Fruit fly (Drosophila melanogaster) whole organism, pupa: Measurements from ENCODE around the gene CG9547.

Experiments
- CG10348 ChIP-seq: fragments of 200-800 bp; sonication (Bioruptor generic); IDR thresholded peaks from 2 replicates; pipeline ENCODE4 v1.3.6; 2022; ENCODE audit warnings: missing biosample characterization, missing genetic modification characterization
- CG12605 ChIP-seq: fragments of 200-800 bp; sonication (Bioruptor generic); IDR thresholded peaks from 2 replicates; pipeline ENCODE4 v1.3.6; 2022; ENCODE audit warnings: missing biosample characterization, missing genetic modification characterization
- CG13204 ChIP-seq: fragments of 200-800 bp; sonication (Bioruptor generic); optimal IDR thresholded peaks from 2 replicates; lab custom pipeline; 2018; ENCODE audit warnings: missing biosample characterization, mild to moderate bottlenecking, missing genetic modification characterization, moderate library complexity
- CG14655 ChIP-seq: fragments of 200-800 bp; sonication (Bioruptor generic); optimal IDR thresholded peaks from 3 replicates; lab custom pipeline; 2017; ENCODE audit warnings: mild to moderate bottlenecking, missing biosample characterization, missing genetic modification reagents, missing genetic modification characterization
- CG15710 ChIP-seq: fragments of 200-800 bp; sonication (Bioruptor generic); optimal IDR thresholded peaks from 2 replicates; lab custom pipeline; 2018; ENCODE audit warnings: missing biosample characterization, mild to moderate bottlenecking, missing genetic modification characterization, moderate library complexity
- CG17806 ChIP-seq: fragments of 200-800 bp; sonication (Bioruptor generic); optimal IDR thresholded peaks from 2 replicates; lab custom pipeline; 2018; ENCODE audit warnings: missing biosample characterization, mild to moderate bottlenecking, missing genetic modification characterization, moderate library complexity
- CG32121 ChIP-seq: fragments of 200-800 bp; sonication (Bioruptor generic); IDR thresholded peaks from 2 replicates; pipeline ENCODE4 v1.3.6; 2022; ENCODE audit warnings: missing biosample characterization, missing genetic modification characterization
- CG34367 ChIP-seq: fragments of 200-800 bp; sonication (Bioruptor generic); optimal IDR thresholded peaks from 2 replicates; lab custom pipeline; 2018; ENCODE audit warnings: missing biosample characterization, mild to moderate bottlenecking, missing genetic modification characterization
- CG4496 ChIP-seq: fragments of 200-800 bp; sonication (Bioruptor generic); IDR thresholded peaks from 3 replicates; pipeline ENCODE4 v1.3.6; 2022; ENCODE audit warnings: missing biosample characterization, missing genetic modification characterization
- CG8159 ChIP-seq: fragments of 200-800 bp; sonication (Bioruptor generic); optimal IDR thresholded peaks from 3 replicates; lab custom pipeline; 2018; ENCODE audit warnings: missing biosample characterization, mild to moderate bottlenecking, missing genetic modification characterization, moderate library complexity
- CG8301 ChIP-seq: fragments of 200-800 bp; sonication (Bioruptor generic); optimal IDR thresholded peaks from 2 replicates; lab custom pipeline; 2018; ENCODE audit warnings: missing biosample characterization, mild to moderate bottlenecking, missing genetic modification characterization
- CG9948 ChIP-seq: fragments of 200-800 bp; sonication (Bioruptor generic); optimal IDR thresholded peaks from 2 replicates; lab custom pipeline; 2018; ENCODE audit warnings: missing biosample characterization, mild to moderate bottlenecking, missing genetic modification characterization, moderate library complexity
- D1 ChIP-seq: fragments of 200-800 bp; sonication (Bioruptor generic); optimal IDR thresholded peaks from 2 replicates; lab custom pipeline; 2018; ENCODE audit warnings: missing biosample characterization, mild to moderate bottlenecking, missing genetic modification characterization, moderate library complexity
- EcR ChIP-seq: fragments of 200-800 bp; sonication (Bioruptor generic); optimal IDR thresholded peaks from 3 replicates; lab custom pipeline; 2019; ENCODE audit warnings: missing biosample characterization, missing genetic modification characterization, mild to moderate bottlenecking, moderate library complexity, missing genetic modification reagents
- Ets98B ChIP-seq: fragments of 200-800 bp; sonication (Bioruptor generic); IDR thresholded peaks from 2 replicates; pipeline ENCODE4 v1.3.6; 2022; ENCODE audit warnings: missing biosample characterization, missing genetic modification characterization
- Pif1A ChIP-seq: fragments of 200-800 bp; sonication (Bioruptor generic); optimal IDR thresholded peaks from 3 replicates; lab custom pipeline; 2016; ENCODE audit warnings: missing biosample characterization, missing genetic modification characterization
- Pif1B ChIP-seq: fragments of 200-800 bp; sonication (Bioruptor generic); optimal IDR thresholded peaks from 3 replicates; lab custom pipeline; 2016; ENCODE audit warnings: missing biosample characterization, missing genetic modification characterization
- Snoo ChIP-seq: fragments of 200-800 bp; sonication (Bioruptor generic); optimal IDR thresholded peaks from 3 replicates; lab custom pipeline; 2017; ENCODE audit warnings: missing biosample characterization, mild to moderate bottlenecking, missing genetic modification characterization, inconsistent platforms
- fd96Ca ChIP-seq: fragments of 200-800 bp; sonication (Bioruptor generic); IDR thresholded peaks from 3 replicates; pipeline ENCODE4 v1.3.6; 2022; ENCODE audit warnings: missing biosample characterization, missing genetic modification characterization
- gl ChIP-seq: fragments of 200-800 bp; sonication (Bioruptor generic); optimal IDR thresholded peaks from 2 replicates; lab custom pipeline; 2018; ENCODE audit warnings: missing biosample characterization, mild to moderate bottlenecking, missing genetic modification characterization
- rn ChIP-seq: fragments of 200-800 bp; sonication (Bioruptor generic); IDR thresholded peaks from 2 replicates; pipeline ENCODE4 v1.3.6; 2022; ENCODE audit warnings: missing biosample characterization, missing genetic modification characterization

Gene CG9547

DNA sequence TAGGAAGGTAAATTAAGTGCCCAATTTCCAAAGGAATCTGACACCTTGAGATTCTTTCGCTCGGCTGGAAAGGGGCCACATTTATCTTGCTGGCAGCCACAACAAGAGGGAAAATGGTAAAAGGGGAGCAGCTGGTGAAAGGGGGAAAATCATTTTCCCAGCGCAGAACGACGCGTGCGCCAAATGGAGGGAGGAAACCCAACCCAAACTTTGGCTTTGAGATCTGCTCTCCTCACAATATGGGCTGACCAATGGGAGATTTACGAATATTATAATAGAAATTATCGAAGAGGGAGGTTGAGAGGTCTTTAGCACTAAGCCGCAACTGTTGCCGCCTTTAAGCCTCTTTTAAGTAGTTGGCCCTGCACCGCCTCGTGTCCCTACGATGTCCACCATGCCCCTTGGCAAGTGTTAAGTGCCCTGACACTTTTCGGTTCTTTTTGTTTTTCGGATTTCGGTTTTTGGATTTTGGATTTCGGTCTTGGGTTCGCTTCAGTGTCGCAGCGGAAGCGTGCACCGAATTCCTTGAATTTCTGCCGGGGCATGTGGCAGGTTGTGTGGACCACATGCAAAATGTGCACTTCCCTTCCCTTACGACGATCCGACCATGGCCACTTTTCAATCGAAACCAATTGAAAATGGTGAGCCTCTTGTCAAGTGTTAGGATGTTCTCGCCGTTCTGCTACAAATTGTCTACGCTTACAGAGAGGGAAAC, 37.8 kb upstream of the CG9547 start:
- TF ChIP-seq Pif1B (GFP tag; lab: Kevin White, UChicago) (no peak), CG32121 (GFP tag; lab: Robert Waterston, UW) (no peak), rn (GFP tag; lab: Robert Waterston, UW) (no peak), CG14655 (no peak), Ets98B (GFP tag; lab: Robert Waterston, UW) (no peak), CG8159 (tag; lab: Kevin White, UChicago) (no peak), Snoo (tag; lab: Kevin White, UChicago) (no peak), Pif1A (no peak), CG34367 (tag; lab: Kevin White, UChicago) (no peak), CG4496 (GFP tag; lab: Robert Waterston, UW) (no peak), CG8301 (tag; lab: Kevin White, UChicago) (no peak), CG12605 (no peak), CG13204 (GFP tag; lab: Kevin White, UChicago) (no peak), EcR (no peak), D1 (tag; lab: Kevin White, UChicago) (no peak), CG15710 (tag; lab: Kevin White, UChicago) (no peak), CG10348 (no peak), fd96Ca (GFP tag; lab: Robert Waterston, UW) (no peak), CG17806 (tag; lab: Kevin White, UChicago) (no peak), gl (tag; lab: Kevin White, UChicago) (no peak)
- TF ChIP-seq, all 21 proteins: peak for 0

DNA sequence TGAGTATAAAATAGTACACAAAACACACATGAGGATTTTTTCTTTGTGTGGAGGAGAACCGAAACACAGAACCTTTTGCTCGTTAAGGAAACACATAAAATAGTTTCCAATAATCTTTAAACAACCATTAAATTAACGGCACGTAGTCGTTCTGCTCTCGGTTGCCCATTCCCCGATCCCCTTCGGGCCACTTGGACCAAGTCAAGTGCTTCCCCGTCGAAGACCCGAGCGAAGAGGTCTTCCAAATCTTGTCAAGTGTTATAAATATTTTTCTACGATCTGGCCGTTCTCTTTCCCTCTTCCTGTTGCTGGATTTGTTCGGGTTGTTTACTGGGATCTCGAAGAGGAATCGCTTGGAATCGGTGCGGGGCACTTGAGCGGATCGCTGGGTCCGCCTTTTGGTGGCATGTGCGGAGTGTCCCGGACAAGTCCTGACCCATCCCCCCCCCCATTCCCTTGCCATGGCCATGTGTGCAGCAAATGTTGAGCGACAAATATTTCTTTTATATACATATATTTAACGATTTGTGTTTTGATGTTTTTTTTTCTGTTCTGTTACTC, 36.7 kb upstream of the CG9547 start:
- TF ChIP-seq Pif1A (no peak), Pif1B (GFP tag; lab: Kevin White, UChicago) (no peak), CG14655 (no peak), CG12605 (no peak), CG9948 (no peak), rn (GFP tag; lab: Robert Waterston, UW) (no peak), CG17806 (tag; lab: Kevin White, UChicago) (no peak), gl (tag; lab: Kevin White, UChicago) (no peak), CG10348 (no peak), CG4496 (GFP tag; lab: Robert Waterston, UW) (no peak), fd96Ca (GFP tag; lab: Robert Waterston, UW) (no peak), Snoo (tag; lab: Kevin White, UChicago) (no peak), CG34367 (tag; lab: Kevin White, UChicago) (no peak), CG32121 (GFP tag; lab: Robert Waterston, UW) (no peak), D1 (tag; lab: Kevin White, UChicago) (no peak), CG13204 (GFP tag; lab: Kevin White, UChicago) (no peak), CG8301 (tag; lab: Kevin White, UChicago) (no peak)

DNA sequence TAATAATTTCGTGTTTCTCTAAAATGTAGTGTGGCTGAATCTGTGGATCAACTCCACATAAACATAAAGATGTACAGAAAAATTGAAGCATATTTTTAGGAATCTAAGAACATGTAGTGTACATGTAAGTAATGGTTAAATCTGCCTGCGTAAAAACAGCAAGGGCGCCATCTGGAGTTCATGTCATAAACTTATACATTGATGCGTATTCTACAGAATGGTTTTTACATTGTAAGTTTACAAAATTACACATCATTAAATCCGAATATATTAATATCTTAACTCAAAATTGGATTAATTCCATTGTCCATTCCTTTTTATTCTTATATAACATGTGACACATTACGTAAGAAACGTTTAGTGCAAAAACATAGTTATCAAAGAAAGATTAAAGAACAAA, 32.7 kb upstream of the CG9547 start:
- TF ChIP-seq CG34367 (tag; lab: Kevin White, UChicago): no peak
- no peak for TF ChIP-seq CG14655
- no peak for TF ChIP-seq CG12605
- no peak for TF ChIP-seq CG17806 (tag; lab: Kevin White, UChicago)
- no peak for TF ChIP-seq Pif1B (GFP tag; lab: Kevin White, UChicago)
- TF ChIP-seq D1 (tag; lab: Kevin White, UChicago): peak; percentile 29
- no peak for TF ChIP-seq CG9948
- TF ChIP-seq Snoo (tag; lab: Kevin White, UChicago): no peak

DNA sequence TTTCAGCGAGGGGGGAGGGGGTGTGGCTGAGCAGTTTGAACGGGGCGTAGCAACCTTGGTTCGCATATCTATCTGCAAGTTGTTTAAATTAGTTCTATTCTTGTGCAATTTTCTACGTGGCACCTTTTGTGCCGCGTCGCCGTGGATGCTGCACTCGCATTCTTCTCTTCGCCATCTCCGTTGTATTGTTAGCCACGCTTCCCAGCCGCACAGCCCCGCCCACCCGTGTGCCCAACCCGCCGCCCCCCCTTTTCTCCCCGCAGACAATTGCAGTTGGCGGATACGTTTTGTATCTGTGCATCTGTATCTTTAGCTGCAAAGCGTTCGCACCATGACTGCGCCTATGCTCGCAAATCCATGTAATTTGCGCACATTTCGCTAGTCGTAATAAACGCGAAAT, 19.6 kb upstream of the CG9547 start:
- TF ChIP-seq D1 (tag; lab: Kevin White, UChicago) (no peak), CG8159 (tag; lab: Kevin White, UChicago) (no peak), CG4496 (GFP tag; lab: Robert Waterston, UW) (0 out of 3 replicates have a peak, but pooled peaks have one; percentile 45), fd96Ca (GFP tag; lab: Robert Waterston, UW) (peak; percentile 68; the same call in 2 of the 3 replicates), Pif1A (no peak), Ets98B (GFP tag; lab: Robert Waterston, UW) (peak; percentile 58), CG32121 (GFP tag; lab: Robert Waterston, UW) (peak; percentile 75), Snoo (tag; lab: Kevin White, UChicago) (no peak)

DNA sequence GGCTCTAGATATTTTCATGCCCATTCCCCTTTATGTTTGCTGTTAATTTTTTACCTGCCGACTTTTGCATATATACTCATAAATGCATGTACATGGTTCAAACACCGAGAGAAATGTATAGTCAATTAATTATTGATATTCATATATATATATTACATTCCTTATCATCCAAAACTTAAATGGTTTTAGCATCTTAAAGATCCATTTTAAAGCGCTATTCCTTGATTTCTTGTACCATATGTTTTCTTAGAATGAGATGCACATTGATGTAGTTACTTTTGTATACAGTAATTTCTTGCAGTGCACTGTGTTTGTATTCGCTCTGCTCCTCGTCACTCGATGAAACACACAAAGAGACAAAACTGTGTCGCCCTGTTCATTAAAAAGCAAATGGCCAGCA, 14.3 kb upstream of the CG9547 start:
- TF ChIP-seq CG10348 (no peak), CG8301 (tag; lab: Kevin White, UChicago) (peak; percentile 64), Pif1B (GFP tag; lab: Kevin White, UChicago) (peak; percentile 36), CG34367 (tag; lab: Kevin White, UChicago) (no peak), CG9948 (peak; percentile 49), rn (GFP tag; lab: Robert Waterston, UW) (no peak), Pif1A (peak; percentile 64), CG17806 (tag; lab: Kevin White, UChicago) (peak; percentile 59), CG32121 (GFP tag; lab: Robert Waterston, UW) (0 out of 2 replicates have a peak, but pooled peaks have one; percentile 42), Snoo (tag; lab: Kevin White, UChicago) (peak; percentile 13), Ets98B (GFP tag; lab: Robert Waterston, UW) (peak; percentile 62; the same call in 1 of the 2 replicates), CG14655 (peak; percentile 63), CG4496 (GFP tag; lab: Robert Waterston, UW) (peak; percentile 77), CG15710 (tag; lab: Kevin White, UChicago) (peak; percentile 64)
